Worm (Caenorhabditis elegans): ENCODE data around the gene F35H10.10.

ce11 chrIV:8332526-8332925, 19.8 kb upstream of the F35H10.10 start, which contains the start of gene lys-10:
- TF ChIP-seq lin-11 (tag; optimal IDR thresholded peaks at IDR 0.05) = no peak
- no peak for TF ChIP-seq hlh-15 (tag; optimal IDR thresholded peaks at IDR 0.05)
- no peak for TF ChIP-seq hlh-30 (tag; optimal IDR thresholded peaks at IDR 0.05; ENCODE audit: insufficient read depth)
- TF ChIP-seq ama-1 (optimal IDR thresholded peaks at IDR 0.05) = no peak
- no peak for TF ChIP-seq sox-4 (tag; optimal IDR thresholded peaks at IDR 0.05)
- TF ChIP-seq pha-4 (tag; optimal IDR thresholded peaks at IDR 0.05) = no peak
- TF ChIP-seq ztf-16 (tag; optimal IDR thresholded peaks at IDR 0.05) = no peak

Measured in whole organism, late embryonic.